Worm (Caenorhabditis elegans) whole organism, L4/young adult: ENCODE results near the gene nspa-2.

Experiments
- W03F9.2 ChIP-seq: fragments of 150-350 bp; optimal IDR thresholded peaks from 2 replicates; lab custom pipeline; 2014; ENCODE audit warnings: missing biosample characterization, missing genetic modification characterization
- dao-5 ChIP-seq: sonication (generic microtip); optimal IDR thresholded peaks from 2 replicates; lab custom pipeline; 2016; ENCODE audit warnings: missing genotype, missing genetic modification characterization, moderate library complexity, missing compliant biosample characterization
- him-1 ChIP-seq: sonication (generic microtip); optimal IDR thresholded peaks from 2 replicates; lab custom pipeline; 2016; ENCODE audit warnings: missing genotype, missing genetic modification reagents, missing genetic modification characterization, missing compliant biosample characterization

ce11 chrV:14907445-14907844 lies 16.6 kb downstream of the nspa-2 start:
- TF ChIP-seq W03F9.2 (tag; lab: Kevin White, UChicago) (no peak), him-1 (no peak), dao-5 (tag; lab: Kevin White, UChicago) (no peak)
